Worm (Caenorhabditis elegans) whole organism, young adult: ENCODE results near the gene fkb-6.

Experiments used
- B0019.2 ChIP-seq: fragments of 200-800 bp; sonication (Bioruptor generic); conservative IDR thresholded peaks from 2 replicates; pipeline ENCODE4 v1.3.6; 2022; ENCODE audit warnings: missing genetic modification reagents, missing genetic modification characterization, missing compliant biosample characterization
- B0336.3 ChIP-seq: fragments of 200-800 bp; sonication (Bioruptor generic); IDR thresholded peaks from 2 replicates; pipeline ENCODE4 v1.3.6; 2022; ENCODE audit warnings: missing genetic modification characterization, missing compliant biosample characterization
- C06A6.2 ChIP-seq: fragments of 200-800 bp; sonication (Bioruptor generic); conservative IDR thresholded peaks from 2 replicates; pipeline ENCODE4 v1.3.6; 2022; ENCODE audit warnings: missing genetic modification characterization, missing compliant biosample characterization
- C17E4.6 ChIP-seq: fragments of 200-800 bp; sonication (Bioruptor generic); IDR thresholded peaks from 2 replicates; pipeline ENCODE4 v1.3.6; 2022; ENCODE audit warnings: missing genetic modification reagents, missing genetic modification characterization, missing compliant biosample characterization
- F22D6.2 ChIP-seq: sonication (generic microtip); optimal IDR thresholded peaks from 2 replicates; lab custom pipeline; 2016; ENCODE audit warnings: mild to moderate bottlenecking, missing genetic modification characterization, missing compliant biosample characterization
- F23B12.7 ChIP-seq: sonication (generic microtip); optimal IDR thresholded peaks from 2 replicates; lab custom pipeline; 2017; ENCODE audit warnings: missing genetic modification characterization, mild to moderate bottlenecking, missing compliant biosample characterization, antibody characterized with exemption, moderate library complexity; ENCODE audit not compliant: insufficient read depth
- F49E8.2 ChIP-seq: sonication (generic microtip); optimal IDR thresholded peaks from 3 replicates; lab custom pipeline; 2017; ENCODE audit warnings: missing genetic modification characterization, mild to moderate bottlenecking, missing compliant biosample characterization, antibody characterized with exemption, moderate library complexity; ENCODE audit not compliant: insufficient read depth
- K11D2.4 ChIP-seq: fragments of 200-800 bp; sonication (Bioruptor generic); IDR thresholded peaks from 2 replicates; pipeline ENCODE4 v1.3.6; 2022; ENCODE audit warnings: missing genetic modification reagents, missing genetic modification characterization, missing compliant biosample characterization
- Y53F4B.3 ChIP-seq: fragments of 200-800 bp; sonication (Bioruptor generic); IDR thresholded peaks from 2 replicates; pipeline ENCODE4 v1.3.6; 2022; ENCODE audit warnings: missing genetic modification reagents, missing genetic modification characterization, missing compliant biosample characterization
- Y95B8A.8 ChIP-seq: fragments of 200-800 bp; sonication (Bioruptor generic); IDR thresholded peaks from 2 replicates; pipeline ENCODE4 v1.3.6; 2022; ENCODE audit warnings: missing genetic modification reagents, missing genetic modification characterization, missing compliant biosample characterization
- ama-1 ChIP-seq, 3 experiments: fragments of 150-350 bp in 1 of 3; sonication (generic microtip) in 2 of 3; optimal IDR thresholded peaks; 2 replicates each; lab custom pipeline; 2014 to 2018; ENCODE audit warnings: missing biosample characterization in 2 of 3, missing genetic modification characterization in 2 of 3, missing genetic modification reagents in 2 of 3
- aptf-3 ChIP-seq: fragments of 200-800 bp; sonication (Bioruptor generic); IDR thresholded peaks from 2 replicates; pipeline ENCODE4 v1.3.6; 2022; ENCODE audit warnings: missing genetic modification characterization, missing compliant biosample characterization
- atf-7 ChIP-seq: sonication (generic microtip); optimal IDR thresholded peaks from 2 replicates; lab custom pipeline; 2017; ENCODE audit warnings: mild to moderate bottlenecking, missing genetic modification characterization, missing compliant biosample characterization
- athp-1 ChIP-seq: sonication (generic microtip); optimal IDR thresholded peaks from 2 replicates; lab custom pipeline; 2017; ENCODE audit warnings: mild to moderate bottlenecking, missing genetic modification characterization, missing compliant biosample characterization
- ceh-100 ChIP-seq: fragments of 200-800 bp; sonication (Bioruptor generic); IDR thresholded peaks from 2 replicates; pipeline ENCODE4 v1.3.6; 2022; ENCODE audit warnings: missing genetic modification reagents, missing genetic modification characterization, missing compliant biosample characterization
- ceh-79 ChIP-seq: sonication (generic microtip); optimal IDR thresholded peaks from 2 replicates; lab custom pipeline; 2017; ENCODE audit warnings: mild to moderate bottlenecking, missing genetic modification characterization, missing compliant biosample characterization
- dox-1 ChIP-seq: fragments of 200-800 bp; sonication (Bioruptor generic); IDR thresholded peaks from 2 replicates; pipeline ENCODE4 v1.3.6; 2022; ENCODE audit warnings: missing genetic modification reagents, missing genetic modification characterization, missing compliant biosample characterization
- dpl-1 ChIP-seq: fragments of 150-350 bp; optimal IDR thresholded peaks from 2 replicates; lab custom pipeline; 2014; ENCODE audit warnings: missing biosample characterization, missing genetic modification reagents, missing genetic modification characterization
- efl-1 ChIP-seq: fragments of 150-350 bp; optimal IDR thresholded peaks from 2 replicates; lab custom pipeline; 2014; ENCODE audit warnings: missing biosample characterization, missing genetic modification reagents, missing genetic modification characterization
- egl-18 ChIP-seq: fragments of 200-800 bp; sonication (Bioruptor generic); IDR thresholded peaks from 2 replicates; pipeline ENCODE4 v1.3.6; 2022; ENCODE audit warnings: missing genetic modification reagents, missing genetic modification characterization, missing compliant biosample characterization
- fkh-3 ChIP-seq: sonication (generic microtip); optimal IDR thresholded peaks from 2 replicates; lab custom pipeline; 2016; ENCODE audit warnings: mild to moderate bottlenecking, missing genetic modification characterization, missing compliant biosample characterization
- him-1 ChIP-seq: sonication (generic microtip); optimal IDR thresholded peaks from 2 replicates; lab custom pipeline; 2016; ENCODE audit warnings: missing genotype, missing genetic modification reagents, missing genetic modification characterization, missing compliant biosample characterization
- hlh-12 ChIP-seq: sonication (generic microtip); optimal IDR thresholded peaks from 2 replicates; lab custom pipeline; 2016; ENCODE audit warnings: missing genetic modification characterization, missing compliant biosample characterization
- hmg-20 ChIP-seq: fragments of 200-800 bp; sonication (Bioruptor generic); IDR thresholded peaks from 2 replicates; pipeline ENCODE4 v1.3.6; 2022; ENCODE audit warnings: missing genetic modification reagents, missing genetic modification characterization, missing compliant biosample characterization
- hsf-1 ChIP-seq: fragments of 200-800 bp; sonication (Bioruptor generic); IDR thresholded peaks from 2 replicates; pipeline ENCODE4 v1.3.6; 2022; ENCODE audit warnings: missing genetic modification reagents, missing genetic modification characterization, missing compliant biosample characterization
- let-607 ChIP-seq, 2 experiments: fragments of 200-800 bp in 1 of 2; sonication (Bioruptor generic) in 1 of 2; sonication (generic microtip) in 1 of 2; optimal IDR thresholded peaks; 2 replicates each; lab custom pipeline; 2016 to 2018; ENCODE audit warnings: mild to moderate bottlenecking in 2 of 2, missing compliant biosample characterization in 2 of 2, missing genetic modification characterization in 2 of 2, moderate library complexity in 2 of 2, missing genotype in 1 of 2
- lin-35 ChIP-seq, 3 experiments: fragments of 150-350 bp in 2 of 3; sonication (generic microtip) in 1 of 3; optimal IDR thresholded peaks; 2 replicates each; lab custom pipeline; 2014 to 2018; ENCODE audit warnings: missing biosample characterization in 3 of 3, missing genetic modification characterization in 3 of 3, missing genetic modification reagents in 3 of 3
- lsl-1 ChIP-seq: fragments of 200-800 bp; sonication (Bioruptor generic); optimal IDR thresholded peaks from 2 replicates; lab custom pipeline; 2018; ENCODE audit warnings: mild to moderate bottlenecking, missing genetic modification characterization, moderate library complexity, missing compliant biosample characterization
- lsy-27 ChIP-seq: sonication (generic microtip); optimal IDR thresholded peaks from 2 replicates; lab custom pipeline; 2017; ENCODE audit warnings: missing genetic modification characterization, mild to moderate bottlenecking, missing compliant biosample characterization, antibody characterized with exemption, missing genotype, borderline replicate concordance; ENCODE audit not compliant: insufficient read depth
- madf-8 ChIP-seq: fragments of 200-800 bp; sonication (Bioruptor generic); conservative IDR thresholded peaks from 2 replicates; pipeline ENCODE4 v1.3.6; 2022; ENCODE audit warnings: missing genetic modification reagents, missing genetic modification characterization, missing compliant biosample characterization
- mel-28 ChIP-seq: sonication (generic microtip); optimal IDR thresholded peaks from 2 replicates; lab custom pipeline; 2016; ENCODE audit warnings: borderline replicate concordance, mild to moderate bottlenecking, missing genetic modification characterization, missing compliant biosample characterization
- nfya-2 ChIP-seq: fragments of 200-800 bp; sonication (Bioruptor generic); IDR thresholded peaks from 2 replicates; pipeline ENCODE4 v1.3.6; 2022; ENCODE audit warnings: missing genetic modification reagents, missing genetic modification characterization, missing compliant biosample characterization
- nfyb-1 ChIP-seq: fragments of 200-800 bp; sonication (Bioruptor generic); IDR thresholded peaks from 2 replicates; pipeline ENCODE4 v1.3.6; 2022; ENCODE audit warnings: missing genetic modification reagents, missing genetic modification characterization, missing compliant biosample characterization
- nhr-27 ChIP-seq: fragments of 200-800 bp; sonication (Bioruptor generic); optimal IDR thresholded peaks from 2 replicates; lab custom pipeline; 2018; ENCODE audit warnings: mild to moderate bottlenecking, missing genetic modification characterization, moderate library complexity, missing compliant biosample characterization
- nhr-80 ChIP-seq: sonication (generic microtip); optimal IDR thresholded peaks from 2 replicates; lab custom pipeline; 2016; ENCODE audit warnings: missing genetic modification characterization, missing compliant biosample characterization
- pbrm-1 ChIP-seq: fragments of 200-800 bp; sonication (Bioruptor generic); IDR thresholded peaks from 2 replicates; pipeline ENCODE4 v1.3.6; 2022; ENCODE audit warnings: missing genetic modification reagents, missing genetic modification characterization, missing compliant biosample characterization
- rec-8 ChIP-seq, 2 experiments: sonication (generic microtip); optimal IDR thresholded peaks; 2 replicates each; lab custom pipeline; 2016; ENCODE audit warnings: mild to moderate bottlenecking in 2 of 2, missing genetic modification characterization in 2 of 2, missing genetic modification reagents in 2 of 2, missing genotype in 2 of 2, missing biosample characterization in 1 of 2, missing compliant biosample characterization in 1 of 2, moderate library complexity in 1 of 2
- sdz-38 ChIP-seq: sonication (generic microtip); optimal IDR thresholded peaks from 2 replicates; lab custom pipeline; 2016; ENCODE audit warnings: missing genotype, missing genetic modification characterization, missing compliant biosample characterization
- snpc-1.1 ChIP-seq: sonication (generic microtip); optimal IDR thresholded peaks from 2 replicates; lab custom pipeline; 2017; ENCODE audit warnings: missing genetic modification characterization, mild to moderate bottlenecking, missing compliant biosample characterization, antibody characterized with exemption, moderate library complexity, missing genotype, missing genetic modification reagents; ENCODE audit not compliant: insufficient read depth
- snpc-4 ChIP-seq, 5 experiments: fragments of 150-350 bp in 1 of 5; sonication (generic microtip) in 4 of 5; optimal IDR thresholded peaks; 2 replicates each; lab custom pipeline; 2014 to 2018; ENCODE audit warnings: missing genetic modification characterization in 5 of 5, missing biosample characterization in 3 of 5, antibody characterized with exemption in 2 of 5, mild to moderate bottlenecking in 2 of 5, missing compliant biosample characterization in 2 of 5, missing genotype in 2 of 5, moderate library complexity in 2 of 5, missing genetic modification reagents in 1 of 5
- sptf-2 ChIP-seq: fragments of 200-800 bp; sonication (Bioruptor generic); optimal IDR thresholded peaks from 2 replicates; lab custom pipeline; 2018; ENCODE audit warnings: mild to moderate bottlenecking, missing genetic modification characterization, missing compliant biosample characterization
- tbx-9 ChIP-seq: sonication (generic microtip); optimal IDR thresholded peaks from 2 replicates; lab custom pipeline; 2016; ENCODE audit warnings: borderline replicate concordance, missing genetic modification characterization, inconsistent platforms, missing compliant biosample characterization
- tlf-1 ChIP-seq: fragments of 200-800 bp; sonication (Bioruptor generic); optimal IDR thresholded peaks from 2 replicates; lab custom pipeline; 2018; ENCODE audit warnings: mild to moderate bottlenecking, missing genetic modification characterization, missing compliant biosample characterization
- unc-130 ChIP-seq: sonication (generic microtip); optimal IDR thresholded peaks from 2 replicates; lab custom pipeline; 2016; ENCODE audit warnings: missing genetic modification reagents, missing genetic modification characterization, missing compliant biosample characterization
- unc-62 ChIP-seq: fragments of 150-350 bp; optimal IDR thresholded peaks from 2 replicates; lab custom pipeline; 2014; ENCODE audit warnings: missing biosample characterization, missing genetic modification reagents, missing genetic modification characterization
- zfh-2 ChIP-seq: fragments of 200-800 bp; sonication (Bioruptor generic); conservative IDR thresholded peaks from 2 replicates; pipeline ENCODE4 v1.3.6; 2022; ENCODE audit warnings: missing genetic modification reagents, missing genetic modification characterization, missing compliant biosample characterization
- ztf-28 ChIP-seq: fragments of 200-800 bp; sonication (Bioruptor generic); IDR thresholded peaks from 2 replicates; pipeline ENCODE4 v1.3.6; 2022; ENCODE audit warnings: missing genetic modification reagents, missing genetic modification characterization, missing compliant biosample characterization

Gene fkb-6

ce11 chrV:20841484-20841883 lies 4.5 kb upstream of the fkb-6 start (continued):
- TF ChIP-seq him-1 (tag; lab: Kevin White, UChicago) (peak; percentile 50), lin-35 (GFP tag; optimal IDR thresholded peaks at IDR 0.05; lab: Kevin White, UChicago) (no peak), hsf-1 (GFP tag; lab: Robert Waterston, UW) (peak; percentile 58; the same call in 1 of the 2 replicates), athp-1 (no peak), C06A6.2 (GFP tag; lab: Robert Waterston, UW) (no peak), Y95B8A.8 (GFP tag; lab: Robert Waterston, UW) (0 out of 2 replicates have a peak, but pooled peaks have one; percentile 13), pbrm-1 (GFP tag; lab: Robert Waterston, UW) (no peak), hlh-12 (tag; lab: Kevin White, UChicago) (no peak), zfh-2 (no peak), F49E8.2 (tag; lab: Kevin White, UChicago) (no peak), madf-8 (GFP tag; lab: Robert Waterston, UW) (no peak), let-607 (tag; optimal IDR thresholded peaks at IDR 0.05; lab: Kevin White, UChicago) (no peak), rec-8 (tag; optimal IDR thresholded peaks at IDR 0.05; lab: Kevin White, UChicago) (no peak), dox-1 (GFP tag; lab: Robert Waterston, UW) (no peak), ama-1 (optimal IDR thresholded peaks at IDR 0.05; lab: Kevin White, UChicago) (no peak), ama-1 (GFP tag; optimal IDR thresholded peaks at IDR 0.05; lab: Kevin White, UChicago) (peak in 1 of 2 experiments; percentile 47), snpc-4 (GFP tag; optimal IDR thresholded peaks at IDR 0.05; lab: Kevin White, UChicago) (no peak), snpc-4 (tag; optimal IDR thresholded peaks at IDR 0.05; lab: Kevin White, UChicago) (no peak), lsl-1 (GFP tag; lab: Kevin White, UChicago) (no peak), sptf-2 (GFP tag; lab: Kevin White, UChicago) (no peak), nfyb-1 (GFP tag; lab: Robert Waterston, UW) (no peak), tbx-9 (no peak), snpc-1.1 (tag; lab: Kevin White, UChicago) (no peak), egl-18 (GFP tag; lab: Robert Waterston, UW) (no peak), mel-28 (tag; lab: Kevin White, UChicago) (no peak), Y53F4B.3 (GFP tag; lab: Robert Waterston, UW) (no peak), unc-130 (GFP tag; lab: Kevin White, UChicago) (peak; percentile 2), lsy-27 (tag; lab: Kevin White, UChicago) (no peak), nfya-2 (GFP tag; lab: Robert Waterston, UW) (no peak), dpl-1 (no peak), tlf-1 (GFP tag; lab: Kevin White, UChicago) (no peak), unc-62 (GFP tag; lab: Kevin White, UChicago) (no peak), sdz-38 (tag; lab: Kevin White, UChicago) (no peak), F22D6.2 (tag; lab: Kevin White, UChicago) (no peak), ceh-100 (GFP tag; lab: Robert Waterston, UW) (no peak), aptf-3 (no peak), nhr-80 (tag; lab: Kevin White, UChicago) (no peak), B0336.3 (GFP tag; lab: Robert Waterston, UW) (peak; percentile 27; the same call in 1 of the 2 replicates), efl-1 (GFP tag; lab: Kevin White, UChicago) (no peak), ceh-79 (tag; lab: Kevin White, UChicago) (no peak), ztf-28 (GFP tag; lab: Robert Waterston, UW) (no peak), atf-7 (tag; lab: Kevin White, UChicago) (no peak), F23B12.7 (no peak), C17E4.6 (GFP tag; lab: Robert Waterston, UW) (no peak), K11D2.4 (GFP tag; lab: Robert Waterston, UW) (no peak), hmg-20 (GFP tag; lab: Robert Waterston, UW) (no peak), B0019.2 (GFP tag; lab: Robert Waterston, UW) (no peak), fkh-3 (tag; lab: Kevin White, UChicago) (no peak), nhr-27 (tag; lab: Kevin White, UChicago) (no peak)
